Worm (Caenorhabditis elegans): ENCODE data around the gene nhr-162.

DNA sequence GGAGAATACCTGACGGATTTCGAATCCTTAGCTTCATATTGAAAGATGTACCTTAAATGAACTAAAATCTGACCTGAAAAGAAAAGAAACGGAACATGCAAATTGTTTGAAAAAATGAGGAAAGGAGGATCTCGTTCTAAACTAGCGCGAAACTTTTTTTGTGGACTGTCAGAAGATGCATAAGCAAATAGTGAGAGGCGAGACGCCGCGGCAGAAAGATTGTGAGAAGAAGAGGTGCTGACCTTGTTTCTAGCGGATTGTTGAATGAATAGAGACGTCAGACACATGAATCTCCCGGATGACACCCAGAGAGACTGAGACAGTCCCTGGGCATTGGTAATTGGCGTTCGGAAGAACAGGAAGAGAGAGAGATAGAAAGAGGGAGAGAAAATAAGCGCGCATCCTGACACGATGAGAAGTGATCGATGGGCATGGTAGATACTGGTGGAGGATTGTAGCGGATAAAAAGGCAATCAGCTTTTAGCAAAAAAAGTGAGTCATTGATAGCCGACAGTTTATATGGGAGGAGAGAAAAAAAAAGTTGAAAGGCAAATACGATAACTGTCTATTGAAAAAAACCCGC is 21.6 kb downstream of the nhr-162 start, which contains the start of gene ptr-15:
- TF ChIP-seq M03D4.4 (tag; optimal IDR thresholded peaks at IDR 0.05) (no peak), hlh-1 (tag; optimal IDR thresholded peaks at IDR 0.05) (no peak), lin-13 (tag; optimal IDR thresholded peaks at IDR 0.05) (no peak), lsy-2 (tag; optimal IDR thresholded peaks at IDR 0.05) (no peak), mep-1 (tag; optimal IDR thresholded peaks at IDR 0.05) (no peak), ces-1 (GFP tag; optimal IDR thresholded peaks at IDR 0.05) (no peak)

All from whole organism, mixed stage, embryonic.